Worm (Caenorhabditis elegans): ENCODE data around the gene spds-1.

- TF ChIP-seq nhr-237 (tag; optimal IDR thresholded peaks at IDR 0.05) (no peak), nhr-11 (tag; optimal IDR thresholded peaks at IDR 0.05) (no peak), mdl-1 (tag; optimal IDR thresholded peaks at IDR 0.05) (no peak), crh-2 (tag; optimal IDR thresholded peaks at IDR 0.05) (no peak), blmp-1 (tag; optimal IDR thresholded peaks at IDR 0.05; ENCODE audit: insufficient read depth) (no peak), unc-62 (GFP tag; optimal IDR thresholded peaks at IDR 0.05) (no peak), ZK546.5 (tag; optimal IDR thresholded peaks at IDR 0.05) (no peak), fos-1 (tag; optimal IDR thresholded peaks at IDR 0.05) (no peak)
These were observed 32.3 kb upstream of the spds-1 start, which contains the start of gene Y46G5A.14 for ce11 chrII:12774402-12774801.
